Fruit fly (Drosophila melanogaster) whole organism, embryonic: Measurements from ENCODE around the gene Rpp30.

Experiments used
- Aef1 ChIP-seq: fragments of 200-800 bp; sonication (Bioruptor generic); IDR thresholded peaks from 3 replicates; pipeline ENCODE4 v1.3.6; 2022; ENCODE audit warnings: missing biosample characterization, missing genetic modification characterization
- Awh ChIP-seq: fragments of 200-800 bp; sonication (Bioruptor generic); IDR thresholded peaks from 2 replicates; pipeline ENCODE4, ENCODE4 v1.3.6; 2022; ENCODE audit warnings: missing biosample characterization, missing genetic modification characterization
- CG10321 ChIP-seq: fragments of 200-800 bp; sonication (Bioruptor generic); IDR thresholded peaks from 2 replicates; pipeline ENCODE4 v1.3.6; 2022; ENCODE audit warnings: missing biosample characterization, missing genetic modification characterization
- CG11247 ChIP-seq: fragments of 200-800 bp; sonication (Bioruptor generic); IDR thresholded peaks from 2 replicates; pipeline ENCODE4 v1.3.6; 2022; ENCODE audit warnings: missing biosample characterization, missing genetic modification characterization
- CG11456 ChIP-seq: fragments of 200-800 bp; sonication (Bioruptor generic); IDR thresholded peaks from 3 replicates; pipeline ENCODE4 v1.3.6; 2022; ENCODE audit warnings: missing biosample characterization, missing genetic modification characterization
- CG13287 ChIP-seq: fragments of 200-800 bp; sonication (Bioruptor generic); IDR thresholded peaks from 2 replicates; pipeline ENCODE4 v1.3.6; 2022; ENCODE audit warnings: missing biosample characterization, missing genetic modification characterization; ENCODE audit not compliant: partially characterized antibody
- CG13424 ChIP-seq: fragments of 200-800 bp; sonication (Bioruptor generic); optimal IDR thresholded peaks from 2 replicates; lab custom pipeline; 2019; ENCODE audit warnings: missing biosample characterization, mild to moderate bottlenecking, missing genetic modification characterization, moderate library complexity
- CG13624 ChIP-seq: fragments of 200-800 bp; sonication (Bioruptor generic); optimal IDR thresholded peaks from 2 replicates; lab custom pipeline; 2016; ENCODE audit warnings: missing biosample characterization, missing genetic modification characterization
- CG14050 ChIP-seq: fragments of 200-800 bp; sonication (Bioruptor generic); IDR thresholded peaks from 3 replicates; pipeline ENCODE4 v1.3.6; 2022; ENCODE audit warnings: missing biosample characterization, missing genetic modification characterization
- CG15269 ChIP-seq: fragments of 200-800 bp; sonication (Bioruptor generic); optimal IDR thresholded peaks from 2 replicates; lab custom pipeline; 2018; ENCODE audit warnings: missing biosample characterization, mild to moderate bottlenecking, missing genetic modification characterization, moderate library complexity
- CG16815 ChIP-seq: fragments of 200-800 bp; sonication (Bioruptor generic); optimal IDR thresholded peaks from 3 replicates; lab custom pipeline; 2017; ENCODE audit warnings: missing biosample characterization, mild to moderate bottlenecking, missing genetic modification characterization
- CG17328 ChIP-seq: fragments of 200-800 bp; sonication (Bioruptor generic); IDR thresholded peaks from 2 replicates; pipeline ENCODE4 v1.3.6; 2022; ENCODE audit warnings: missing biosample characterization, missing genetic modification characterization
- CG17829 ChIP-seq: fragments of 200-800 bp; optimal IDR thresholded peaks from 2 replicates; lab custom pipeline; 2019; ENCODE audit warnings: missing biosample characterization, mild to moderate bottlenecking, missing genetic modification characterization, moderate library complexity
- CG1792 ChIP-seq: fragments of 200-800 bp; sonication (Bioruptor generic); optimal IDR thresholded peaks from 2 replicates; lab custom pipeline; 2016; ENCODE audit warnings: missing biosample characterization, missing genetic modification characterization
- CG18262 ChIP-seq: fragments of 200-800 bp; optimal IDR thresholded peaks from 3 replicates; lab custom pipeline; 2019; ENCODE audit warnings: missing biosample characterization, mild to moderate bottlenecking, missing genetic modification characterization, moderate library complexity
- CG30403 ChIP-seq: fragments of 200-800 bp; sonication (Bioruptor generic); optimal IDR thresholded peaks from 3 replicates; lab custom pipeline; 2016; ENCODE audit warnings: missing biosample characterization, missing genetic modification characterization
- CG31388 ChIP-seq: fragments of 200-800 bp; sonication (Bioruptor generic); optimal IDR thresholded peaks from 2 replicates; lab custom pipeline; 2016; ENCODE audit warnings: missing biosample characterization, missing genetic modification characterization
- CG33213 ChIP-seq: fragments of 200-800 bp; sonication (Bioruptor generic); optimal IDR thresholded peaks from 3 replicates; lab custom pipeline; 2016; ENCODE audit warnings: missing biosample characterization, missing genetic modification characterization
- CG3407 ChIP-seq: fragments of 200-800 bp; sonication (Bioruptor generic); optimal IDR thresholded peaks from 2 replicates; lab custom pipeline; 2018; ENCODE audit warnings: missing biosample characterization, mild to moderate bottlenecking, missing genetic modification characterization
- CG34224 ChIP-seq: fragments of 200-800 bp; sonication (Bioruptor generic); IDR thresholded peaks from 3 replicates; pipeline ENCODE4 v1.3.6; 2022; ENCODE audit warnings: missing biosample characterization, missing genetic modification characterization; ENCODE audit not compliant: partially characterized antibody
- CG34376 ChIP-seq: fragments of 200-800 bp; sonication (Bioruptor generic); optimal IDR thresholded peaks from 2 replicates; lab custom pipeline; 2018; ENCODE audit warnings: missing biosample characterization, mild to moderate bottlenecking, missing genetic modification characterization
- CG4730 ChIP-seq: fragments of 200-800 bp; sonication (Bioruptor generic); IDR thresholded peaks from 2 replicates; pipeline ENCODE4 v1.3.6; 2022; ENCODE audit warnings: missing biosample characterization, missing genetic modification characterization
- CG7928 ChIP-seq: fragments of 200-800 bp; sonication (Bioruptor generic); optimal IDR thresholded peaks from 2 replicates; lab custom pipeline; 2017; ENCODE audit warnings: missing biosample characterization, mild to moderate bottlenecking, missing genetic modification characterization
- CG9876 ChIP-seq: fragments of 200-800 bp; sonication (Bioruptor generic); optimal IDR thresholded peaks from 2 replicates; lab custom pipeline; 2016; ENCODE audit warnings: missing biosample characterization, missing genetic modification characterization
- CTCF ChIP-seq: fragments of 200-800 bp; sonication (Bioruptor generic); optimal IDR thresholded peaks from 2 replicates; lab custom pipeline; 2017; ENCODE audit warnings: missing biosample characterization, mild to moderate bottlenecking, missing genetic modification characterization, moderate library complexity
- Dad ChIP-seq: fragments of 200-800 bp; sonication (Bioruptor generic); optimal IDR thresholded peaks from 3 replicates; lab custom pipeline; 2016; ENCODE audit warnings: missing biosample characterization, missing genetic modification characterization
- Dp ChIP-seq: fragments of 200-800 bp; sonication (Bioruptor generic); optimal IDR thresholded peaks from 2 replicates; lab custom pipeline; 2018; ENCODE audit warnings: missing biosample characterization, mild to moderate bottlenecking, missing genetic modification characterization, moderate library complexity
- E2f2 ChIP-seq: fragments of 200-800 bp; sonication (Bioruptor generic); IDR thresholded peaks from 2 replicates; pipeline ENCODE4 v1.3.6; 2022; ENCODE audit warnings: missing biosample characterization, missing genetic modification characterization
- Ets65A ChIP-seq: fragments of 200-800 bp; sonication (Bioruptor generic); peaks from one replicate; lab custom pipeline; 2016; ENCODE audit warnings: missing biosample characterization, missing genetic modification characterization
- Hmx ChIP-seq: fragments of 200-800 bp; sonication (Bioruptor generic); optimal IDR thresholded peaks from 2 replicates; lab custom pipeline; 2016; ENCODE audit warnings: missing biosample characterization, missing genetic modification characterization
- MESR4 ChIP-seq: fragments of 200-800 bp; sonication (Bioruptor generic); optimal IDR thresholded peaks from 2 replicates; lab custom pipeline; 2018; ENCODE audit warnings: missing biosample characterization, mild to moderate bottlenecking, missing genetic modification characterization, moderate library complexity
- NfI ChIP-seq: fragments of 200-800 bp; sonication (Bioruptor generic); optimal IDR thresholded peaks from 3 replicates; lab custom pipeline; 2018; ENCODE audit warnings: missing biosample characterization, mild to moderate bottlenecking, missing genetic modification characterization, moderate library complexity
- Oaz ChIP-seq: fragments of 200-800 bp; sonication (Bioruptor generic); IDR thresholded peaks from 2 replicates; pipeline ENCODE4 v1.3.6; 2022; ENCODE audit warnings: missing biosample characterization, missing genetic modification characterization
- Oli ChIP-seq: fragments of 200-800 bp; sonication (Bioruptor generic); optimal IDR thresholded peaks from 2 replicates; lab custom pipeline; 2018; ENCODE audit warnings: missing biosample characterization, mild to moderate bottlenecking, missing genetic modification characterization, moderate library complexity
- Sin3A ChIP-seq: fragments of >200 bp; optimal IDR thresholded peaks from 2 replicates; lab custom pipeline; 2018
- ap ChIP-seq: fragments of 200-800 bp; sonication (Bioruptor generic); IDR thresholded peaks from 2 replicates; pipeline ENCODE4 v1.3.6; 2022; ENCODE audit warnings: missing biosample characterization, missing genetic modification characterization
- az2 ChIP-seq: fragments of 200-800 bp; sonication (Bioruptor generic); optimal IDR thresholded peaks from 3 replicates; lab custom pipeline; 2016; ENCODE audit warnings: missing biosample characterization, missing genetic modification characterization
- bowl ChIP-seq: fragments of 200-800 bp; sonication (Bioruptor generic); IDR thresholded peaks from 2 replicates; pipeline ENCODE4 v1.3.6; 2022; ENCODE audit warnings: missing biosample characterization, missing genetic modification characterization
- corto ChIP-seq: fragments of 200-800 bp; sonication (Bioruptor generic); optimal IDR thresholded peaks from 2 replicates; lab custom pipeline; 2016; ENCODE audit warnings: missing biosample characterization, mild to moderate bottlenecking, missing genetic modification characterization, moderate library complexity
- da ChIP-seq: fragments of 200-800 bp; sonication (Bioruptor generic); optimal IDR thresholded peaks from 2 replicates; lab custom pipeline; 2016; ENCODE audit warnings: missing biosample characterization, missing genetic modification characterization
- emc ChIP-seq: fragments of 200-800 bp; sonication (Bioruptor generic); optimal IDR thresholded peaks from 2 replicates; lab custom pipeline; 2016; ENCODE audit warnings: missing biosample characterization, missing genetic modification characterization
- ems ChIP-seq: fragments of 200-800 bp; sonication (Bioruptor generic); optimal IDR thresholded peaks from 3 replicates; lab custom pipeline; 2016; ENCODE audit warnings: missing biosample characterization, missing genetic modification characterization
- eve ChIP-seq, 2 experiments: fragments of >200 bp; optimal IDR thresholded peaks; 2 replicates each; lab custom pipeline; 2017; ENCODE audit warnings: missing biosample characterization in 2 of 2, missing genetic modification characterization in 2 of 2
- fd3F ChIP-seq: fragments of 200-800 bp; sonication (Bioruptor generic); optimal IDR thresholded peaks from 2 replicates; lab custom pipeline; 2018; ENCODE audit warnings: missing biosample characterization, mild to moderate bottlenecking, missing genetic modification characterization, moderate library complexity
- fd64A ChIP-seq: fragments of 200-800 bp; sonication (Bioruptor generic); optimal IDR thresholded peaks from 3 replicates; lab custom pipeline; 2018; ENCODE audit warnings: missing biosample characterization, mild to moderate bottlenecking, missing genetic modification characterization
- gem ChIP-seq: fragments of 200-800 bp; sonication (Bioruptor generic); optimal IDR thresholded peaks from 2 replicates; lab custom pipeline; 2019; ENCODE audit warnings: missing biosample characterization, mild to moderate bottlenecking, missing genetic modification characterization, moderate library complexity
- lab ChIP-seq: fragments of 200-800 bp; sonication (Bioruptor generic); optimal IDR thresholded peaks from 3 replicates; lab custom pipeline; 2017; ENCODE audit warnings: missing biosample characterization, missing genetic modification characterization, mild to moderate bottlenecking, moderate library complexity, missing genetic modification reagents
- luna ChIP-seq: fragments of 200-800 bp; sonication (Bioruptor generic); optimal IDR thresholded peaks from 2 replicates; lab custom pipeline; 2016; ENCODE audit warnings: missing biosample characterization, missing genetic modification characterization
- ro ChIP-seq: fragments of 200-800 bp; sonication (Bioruptor generic); IDR thresholded peaks from 2 replicates; pipeline ENCODE4 v1.3.6; 2022; ENCODE audit warnings: missing biosample characterization, missing genetic modification characterization
- schlank ChIP-seq: fragments of 200-800 bp; sonication (Bioruptor generic); optimal IDR thresholded peaks from 2 replicates; lab custom pipeline; 2018; ENCODE audit warnings: missing biosample characterization, mild to moderate bottlenecking, missing genetic modification characterization
- stwl ChIP-seq: fragments of 200-800 bp; sonication (Bioruptor generic); optimal IDR thresholded peaks from 3 replicates; lab custom pipeline; 2018; ENCODE audit warnings: missing biosample characterization, mild to moderate bottlenecking, missing genetic modification characterization, moderate library complexity
- tin ChIP-seq: fragments of 200-800 bp; sonication (Bioruptor generic); optimal IDR thresholded peaks from 3 replicates; lab custom pipeline; 2016; ENCODE audit warnings: missing biosample characterization, missing genetic modification characterization
- usp ChIP-seq: fragments of >200 bp; optimal IDR thresholded peaks from 2 replicates; lab custom pipeline; 2017; ENCODE audit warnings: missing biosample characterization, missing genetic modification characterization

Rpp30 gene

DNA sequence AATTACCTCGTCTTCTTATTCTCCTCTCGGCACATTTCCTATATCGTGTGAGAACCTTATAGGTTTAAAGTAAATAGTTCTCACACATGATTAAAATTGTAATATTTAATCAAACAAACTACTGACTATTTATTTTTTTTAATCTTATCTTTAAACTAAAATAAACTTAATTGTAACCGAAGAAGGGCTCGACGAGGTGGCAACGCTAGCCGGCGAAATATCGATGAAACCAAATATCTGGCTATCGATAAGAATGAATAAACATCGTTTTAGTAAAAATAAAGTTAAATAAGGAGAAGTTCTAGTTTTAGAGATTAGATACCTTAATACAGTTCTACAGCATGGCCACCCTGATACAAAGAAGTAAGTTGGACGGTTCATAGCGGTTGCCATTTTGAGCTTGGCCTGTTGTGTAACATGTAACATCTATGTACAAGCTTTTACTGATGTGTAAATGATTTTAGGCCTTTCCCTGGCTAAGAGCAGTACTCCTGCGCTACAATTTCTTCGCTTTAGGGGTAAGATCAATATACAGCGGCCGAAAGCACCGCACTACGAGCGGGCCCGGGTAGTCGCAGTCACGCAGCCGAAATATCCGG is 48.5 kb downstream of the Rpp30 start, which contains the start of gene mRpL10 (continued):
- TF ChIP-seq Dp (GFP tag; lab: Kevin White, UChicago) (peak; percentile 27), CG13287 (GFP tag; lab: Robert Waterston, UW) (peak; percentile 94), tin (GFP tag; lab: Kevin White, UChicago) (peak; percentile 8), emc (no peak), Aef1 (GFP tag; lab: Robert Waterston, UW) (no peak), CG1792 (GFP tag; lab: Kevin White, UChicago) (no peak), bowl (GFP tag; lab: Robert Waterston, UW) (no peak), eve (GFP tag; optimal IDR thresholded peaks at IDR 0.05; lab: Kevin White, UChicago) (no peak), CG17328 (GFP tag; lab: Robert Waterston, UW) (no peak), az2 (GFP tag; lab: Kevin White, UChicago) (peak; percentile 14), CG13624 (GFP tag; lab: Kevin White, UChicago) (no peak), gem (tag; lab: Kevin White, UChicago) (no peak), CG4730 (GFP tag; lab: Robert Waterston, UW) (no peak), Oli (tag; lab: Kevin White, UChicago) (no peak), Awh (GFP tag; lab: Robert Waterston, UW) (no peak), CG11456 (GFP tag; lab: Robert Waterston, UW) (no peak), schlank (no peak), CG9876 (GFP tag; lab: Kevin White, UChicago) (no peak), Ets65A (GFP tag; lab: Kevin White, UChicago) (peak; percentile 50), Oaz (no peak), Hmx (GFP tag; lab: Kevin White, UChicago) (no peak), CG14050 (GFP tag; lab: Robert Waterston, UW) (no peak), CG16815 (GFP tag; lab: Kevin White, UChicago) (no peak), CG17829 (tag; lab: Kevin White, UChicago) (peak; percentile 48), MESR4 (GFP tag; lab: Kevin White, UChicago) (peak; percentile 48), CG10321 (GFP tag; lab: Robert Waterston, UW) (no peak), CG34376 (GFP tag; lab: Kevin White, UChicago) (peak; percentile 19), usp (GFP tag; lab: Kevin White, UChicago) (no peak), Sin3A (peak; percentile 19), CG3407 (no peak), E2f2 (GFP tag; lab: Robert Waterston, UW) (peak; percentile 37; the same call in 1 of the 2 replicates), ro (GFP tag; lab: Robert Waterston, UW) (no peak), NfI (GFP tag; lab: Kevin White, UChicago) (no peak), CG30403 (GFP tag; lab: Kevin White, UChicago) (peak; percentile 51), fd3F (GFP tag; lab: Kevin White, UChicago) (no peak), da (no peak), corto (GFP tag; lab: Kevin White, UChicago) (peak; percentile 76), fd64A (no peak), lab (GFP tag; lab: Kevin White, UChicago) (no peak), CG34224 (GFP tag; lab: Robert Waterston, UW) (peak; percentile 95), CG11247 (GFP tag; lab: Robert Waterston, UW) (no peak), Dad (peak; percentile 16), CG7928 (GFP tag; lab: Kevin White, UChicago) (no peak), CG13424 (peak; percentile 42), CG33213 (GFP tag; lab: Kevin White, UChicago) (no peak), ems (GFP tag; lab: Kevin White, UChicago) (peak; percentile 35), stwl (tag; lab: Kevin White, UChicago) (peak; percentile 81), CTCF (no peak), CG31388 (GFP tag; lab: Kevin White, UChicago) (no peak), CG18262 (tag; lab: Kevin White, UChicago) (peak; percentile 39), luna (GFP tag; lab: Kevin White, UChicago) (no peak), CG15269 (tag; lab: Kevin White, UChicago) (no peak), ap (GFP tag; lab: Robert Waterston, UW) (no peak)
